Worm (Caenorhabditis elegans) whole organism, late embryonic: ENCODE measurements around the gene hmit-1.2.

ENCODE experiments used
- ama-1 ChIP-seq: fragments of 150-350 bp; optimal IDR thresholded peaks from 2 replicates; lab custom pipeline; 2014
- ceh-2 ChIP-seq: sonication (generic microtip); optimal IDR thresholded peaks from 2 replicates; lab custom pipeline; 2016; ENCODE audit warnings: missing genotype, missing genetic modification characterization, missing compliant biosample characterization
- ceh-9 ChIP-seq: sonication (generic microtip); optimal IDR thresholded peaks from 2 replicates; lab custom pipeline; 2016; ENCODE audit warnings: mild to moderate bottlenecking, missing genetic modification characterization, inconsistent platforms, missing compliant biosample characterization
- che-1 ChIP-seq: sonication (generic microtip); optimal IDR thresholded peaks from 2 replicates; lab custom pipeline; 2016; ENCODE audit warnings: mild to moderate bottlenecking, missing genetic modification characterization, missing compliant biosample characterization
- hlh-13 ChIP-seq: fragments of 200-800 bp; sonication (Bioruptor generic); optimal IDR thresholded peaks from 2 replicates; lab custom pipeline; 2018; ENCODE audit warnings: mild to moderate bottlenecking, missing genetic modification characterization, missing compliant biosample characterization
- nhr-11 ChIP-seq: fragments of 150-350 bp; optimal IDR thresholded peaks from 2 replicates; lab custom pipeline; 2014; ENCODE audit warnings: missing biosample characterization, missing genetic modification characterization
- ttx-3 ChIP-seq: sonication (generic microtip); optimal IDR thresholded peaks from 2 replicates; lab custom pipeline; 2016; ENCODE audit warnings: missing genetic modification reagents, missing genetic modification characterization, missing compliant biosample characterization
- unc-55 ChIP-seq: sonication (generic microtip); optimal IDR thresholded peaks from 2 replicates; lab custom pipeline; 2017; ENCODE audit warnings: missing biosample characterization, missing genetic modification reagents, missing genetic modification characterization

ce11 chrV:18511847-18512246 is 12.7 kb upstream of the hmit-1.2 start:
- TF ChIP-seq unc-55 (GFP tag; lab: Kevin White, UChicago) (no peak), ama-1 (no peak), che-1 (no peak), hlh-13 (GFP tag; lab: Kevin White, UChicago) (no peak), ceh-2 (tag; lab: Kevin White, UChicago) (no peak), nhr-11 (tag; lab: Kevin White, UChicago) (no peak), ceh-9 (tag; lab: Kevin White, UChicago) (no peak), ttx-3 (tag; lab: Kevin White, UChicago) (no peak)
